Worm (Caenorhabditis elegans) whole organism, early embryonic: Measurements from ENCODE around the gene oac-20.

Source experiments
- F13C5.2 ChIP-seq: sonication (generic microtip); optimal IDR thresholded peaks from 2 replicates; lab custom pipeline; 2017; ENCODE audit warnings: mild to moderate bottlenecking, missing genetic modification characterization, inconsistent platforms, missing compliant biosample characterization
- aly-1 ChIP-seq: sonication (generic microtip); optimal IDR thresholded peaks from 2 replicates; lab custom pipeline; 2016; ENCODE audit warnings: missing genetic modification characterization, missing compliant biosample characterization
- ama-1 ChIP-seq: fragments of 150-350 bp; optimal IDR thresholded peaks from 2 replicates; lab custom pipeline; 2014
- ceh-13 ChIP-seq: fragments of 200-800 bp; sonication (Bioruptor generic); optimal IDR thresholded peaks from 2 replicates; lab custom pipeline; 2018; ENCODE audit warnings: mild to moderate bottlenecking, missing genetic modification characterization, missing compliant biosample characterization
- flt-1 ChIP-seq: fragments of 200-800 bp; sonication (Bioruptor generic); IDR thresholded peaks from 2 replicates; pipeline ENCODE4 v1.3.6; 2022; ENCODE audit warnings: missing genetic modification characterization, missing compliant biosample characterization
- hmbx-1 ChIP-seq: sonication (generic microtip); optimal IDR thresholded peaks from 2 replicates; lab custom pipeline; 2016; ENCODE audit warnings: mild to moderate bottlenecking, missing genetic modification characterization, missing compliant biosample characterization
- hmg-4 ChIP-seq: fragments of 200-800 bp; sonication (Bioruptor generic); optimal IDR thresholded peaks from 2 replicates; lab custom pipeline; 2018; ENCODE audit warnings: mild to moderate bottlenecking, missing genetic modification characterization, missing compliant biosample characterization
- hnd-1 ChIP-seq: sonication (generic microtip); optimal IDR thresholded peaks from 2 replicates; lab custom pipeline; 2016; ENCODE audit warnings: missing genetic modification characterization, missing compliant biosample characterization
- sea-1 ChIP-seq: fragments of 200-800 bp; sonication (Bioruptor generic); conservative IDR thresholded peaks from 2 replicates; pipeline ENCODE4 v1.3.6; 2022; ENCODE audit warnings: missing genetic modification characterization, missing compliant biosample characterization
- tbx-11 ChIP-seq: fragments of 200-800 bp; sonication (Bioruptor generic); IDR thresholded peaks from 2 replicates; pipeline ENCODE4 v1.3.6; 2022; ENCODE audit warnings: missing genetic modification characterization, missing compliant biosample characterization
- tra-4 ChIP-seq: sonication (generic microtip); optimal IDR thresholded peaks from 2 replicates; lab custom pipeline; 2017; ENCODE audit warnings: missing genetic modification characterization, missing compliant biosample characterization

ce11 chrV:16029237-16029636 is 50.7 kb downstream of the oac-20 start:
- TF ChIP-seq tbx-11 (GFP tag; lab: Robert Waterston, UW) (no peak), hmbx-1 (tag; lab: Kevin White, UChicago) (no peak), sea-1 (no peak), hnd-1 (tag; lab: Kevin White, UChicago) (no peak), flt-1 (GFP tag; lab: Robert Waterston, UW) (no peak), aly-1 (tag; lab: Kevin White, UChicago) (no peak), ceh-13 (GFP tag; lab: Kevin White, UChicago) (no peak), tra-4 (no peak), ama-1 (lab: Kevin White, UChicago) (no peak), F13C5.2 (tag; lab: Kevin White, UChicago) (no peak), hmg-4 (GFP tag; lab: Kevin White, UChicago) (no peak)
